Worm (Caenorhabditis elegans) whole organism, young adult: Measurements from ENCODE around the gene pfs-2.

Source experiments
- die-1 ChIP-seq: sonication (generic microtip); optimal IDR thresholded peaks from 2 replicates; lab custom pipeline; 2016; ENCODE audit warnings: missing genotype, mild to moderate bottlenecking, missing genetic modification characterization, missing compliant biosample characterization
- pha-4 ChIP-seq: fragments of 150-350 bp; sonication (generic microtip); optimal IDR thresholded peaks from 2 replicates; lab custom pipeline; 2014; ENCODE audit warnings: missing biosample characterization, missing genetic modification reagents, missing genetic modification characterization

DNA sequence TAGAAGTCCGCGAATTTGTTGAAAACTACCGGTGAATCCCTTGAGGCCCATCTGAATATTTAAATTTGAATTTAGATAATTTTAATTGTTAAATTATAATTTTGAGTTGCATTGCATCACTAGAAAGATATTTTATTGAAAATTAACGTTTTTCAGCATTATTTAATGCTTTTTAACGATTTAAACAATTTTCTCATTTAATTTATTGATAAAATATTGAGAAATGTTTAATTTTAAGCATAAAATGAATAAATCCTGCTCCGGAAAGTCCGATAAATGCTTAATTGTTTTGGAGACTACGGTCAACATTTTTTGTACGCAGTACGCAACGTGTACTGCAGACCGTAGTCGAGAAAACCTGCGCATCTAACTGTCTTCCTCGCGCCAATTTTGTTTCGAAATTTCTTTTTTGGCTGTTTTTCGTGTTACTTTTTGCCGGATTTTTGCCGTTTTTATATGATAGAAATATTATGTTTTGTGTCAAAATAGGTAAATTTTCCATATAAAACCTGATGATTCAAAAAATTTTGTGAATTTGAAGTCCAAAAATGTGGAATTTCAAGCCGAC lies 8.7 kb upstream of the pfs-2 start, which contains the start of the genes Y54G11A.17, lin-7 and elof-1:
- TF ChIP-seq pha-4 (peak; percentile 77), die-1 (no peak)
